Worm (Caenorhabditis elegans) whole organism, L4/young adult: ENCODE results near the gene T16G12.7.
A peak's percentile ranks its signal among the peaks of the same experiment; 100 is the strongest.
"Not testable (repeated sequence)": the region's sequence is repeated elsewhere in the genome, so short reads cannot be mapped to it uniquely, and the experiment has no call there.

Source experiments
- W03F9.2 ChIP-seq: fragments of 150-350 bp; optimal IDR thresholded peaks from 2 replicates; lab custom pipeline; 2014; ENCODE audit warnings: missing biosample characterization, missing genetic modification characterization
- dao-5 ChIP-seq: sonication (generic microtip); optimal IDR thresholded peaks from 2 replicates; lab custom pipeline; 2016; ENCODE audit warnings: missing genotype, missing genetic modification characterization, moderate library complexity, missing compliant biosample characterization
- him-1 ChIP-seq: sonication (generic microtip); optimal IDR thresholded peaks from 2 replicates; lab custom pipeline; 2016; ENCODE audit warnings: missing genotype, missing genetic modification reagents, missing genetic modification characterization, missing compliant biosample characterization

T16G12.7 gene

ce11 chrIII:10053312-10053711, 13.4 kb upstream of the T16G12.7 start, which contains the start of gene T16G12.12:
Gene T16G12.12, plus strand, starts transcription at chrIII:10053612.
- not testable (repeated sequence) for TF ChIP-seq him-1 (tag; lab: Kevin White, UChicago); dao-5 (tag; lab: Kevin White, UChicago); W03F9.2

ce11 chrIII:10050321-10050720, 10.4 kb upstream of the T16G12.7 start, which contains the start of gene T16G12.3:
Gene T16G12.3, plus strand, starts transcription at chrIII:10050621.
- not testable (repeated sequence) for TF ChIP-seq him-1 (tag; lab: Kevin White, UChicago); W03F9.2; dao-5 (tag; lab: Kevin White, UChicago)

ce11 chrIII:10049682-10050081, 9.8 kb upstream of the T16G12.7 start, which contains the start of gene T16G12.1:
Gene T16G12.1, minus strand, starts transcription at chrIII:10049857.
- TF ChIP-seq dao-5 (tag; lab: Kevin White, UChicago): no peak
- no peak for TF ChIP-seq W03F9.2
- no peak for TF ChIP-seq him-1 (tag; lab: Kevin White, UChicago)

ce11 chrIII:10037150-10037549, 2.8 kb downstream of the T16G12.7 start, which contains the start of gene M04D8.7:
Gene M04D8.7, plus strand, starts transcription at chrIII:10037450.
- TF ChIP-seq W03F9.2: no peak
- TF ChIP-seq dao-5 (tag; lab: Kevin White, UChicago): no peak
- TF ChIP-seq him-1 (tag; lab: Kevin White, UChicago): no peak

ce11 chrIII:10035783-10036182, 4.1 kb downstream of the T16G12.7 start, which contains the start of gene xbx-3:
Gene xbx-3, plus strand, starts transcription at chrIII:10035945.
- TF ChIP-seq W03F9.2 (no peak), dao-5 (tag; lab: Kevin White, UChicago) (no peak), him-1 (tag; lab: Kevin White, UChicago) (no peak)

- TF ChIP-seq W03F9.2 (no peak), him-1 (tag; lab: Kevin White, UChicago) (no peak), dao-5 (tag; lab: Kevin White, UChicago) (no peak)
Observed at ce11 chrIII:10033881-10034280, 6.0 kb downstream of the T16G12.7 start, which contains the start of gene M04D8.8. Gene M04D8.8, plus strand, starts transcription at chrIII:10034181.

ce11 chrIII:10033213-10033612, 6.7 kb downstream of the T16G12.7 start, which contains the start of gene M04D8.5:
Gene M04D8.5, minus strand, starts transcription at chrIII:10033313.
- TF ChIP-seq dao-5 (tag; lab: Kevin White, UChicago) (no peak), W03F9.2 (no peak), him-1 (tag; lab: Kevin White, UChicago) (no peak)

ce11 chrIII:10030549-10030948, 9.4 kb downstream of the T16G12.7 start, which contains the start of gene M04D8.4:
Gene M04D8.4, minus strand, starts transcription at chrIII:10030649.
- TF ChIP-seq dao-5 (tag; lab: Kevin White, UChicago): no peak
- TF ChIP-seq him-1 (tag; lab: Kevin White, UChicago): no peak
- no peak for TF ChIP-seq W03F9.2

ce11 chrIII:10027947-10028346, 12.0 kb downstream of the T16G12.7 start, which contains the start of gene ins-23:
Gene ins-23, plus strand, starts transcription at chrIII:10028247.
- TF ChIP-seq him-1 (tag; lab: Kevin White, UChicago) (no peak), dao-5 (tag; lab: Kevin White, UChicago) (no peak), W03F9.2 (no peak)

ce11 chrIII:10025989-10026388, 13.9 kb downstream of the T16G12.7 start, which contains the start of gene ins-22:
Gene ins-22, plus strand, starts transcription at chrIII:10026289.
- no peak for TF ChIP-seq him-1 (tag; lab: Kevin White, UChicago)
- TF ChIP-seq W03F9.2: no peak
- TF ChIP-seq dao-5 (tag; lab: Kevin White, UChicago): no peak

- TF ChIP-seq dao-5 (tag; lab: Kevin White, UChicago): no peak
- no peak for TF ChIP-seq him-1 (tag; lab: Kevin White, UChicago)
- no peak for TF ChIP-seq W03F9.2
Observed at ce11 chrIII:10023452-10023851, 16.5 kb downstream of the T16G12.7 start, which contains the start of gene ins-21. Gene ins-21, plus strand, starts transcription at chrIII:10023752.

- TF ChIP-seq him-1 (tag; lab: Kevin White, UChicago) (no peak), dao-5 (tag; lab: Kevin White, UChicago) (no peak), W03F9.2 (no peak)
Observed at ce11 chrIII:10018007-10018406, 21.9 kb downstream of the T16G12.7 start.

- TF ChIP-seq him-1 (tag; lab: Kevin White, UChicago): peak; percentile 68
- TF ChIP-seq W03F9.2: peak; percentile 82
- TF ChIP-seq dao-5 (tag; lab: Kevin White, UChicago): no peak
Observed at ce11 chrIII:10016413-10017051, 23.4 kb downstream of the T16G12.7 start, which contains the start of gene rgs-1. Gene rgs-1, minus strand, starts transcription at chrIII:10016558.

ce11 chrIII:10012136-10012535, 27.8 kb downstream of the T16G12.7 start, which contains the start of gene C05B5.16:
Gene C05B5.16, plus strand, starts transcription at chrIII:10012436.
- TF ChIP-seq dao-5 (tag; lab: Kevin White, UChicago) (no peak), him-1 (tag; lab: Kevin White, UChicago) (no peak), W03F9.2 (no peak)
